Fruit fly (Drosophila melanogaster) whole organism, embryonic: ENCODE data around the gene CG11379.
A peak's percentile ranks its signal among the peaks of the same experiment; 100 is the strongest.

Experiments used
- B-H1 ChIP-seq: fragments of 200-800 bp; sonication (Bioruptor generic); IDR thresholded peaks from 3 replicates; pipeline ENCODE4 v1.3.6; 2022; ENCODE audit warnings: missing biosample characterization, missing genetic modification characterization
- Bdp1 ChIP-seq: fragments of 200-800 bp; sonication (Bioruptor generic); optimal IDR thresholded peaks from 3 replicates; lab custom pipeline; 2016; ENCODE audit warnings: missing biosample characterization, missing genetic modification characterization
- CG10209 ChIP-seq: fragments of 200-800 bp; sonication (Bioruptor generic); optimal IDR thresholded peaks from 3 replicates; lab custom pipeline; 2017; ENCODE audit warnings: missing biosample characterization, mild to moderate bottlenecking, missing genetic modification characterization, missing genetic modification reagents
- CG10654 ChIP-seq: fragments of 200-800 bp; sonication (Bioruptor generic); optimal IDR thresholded peaks from 2 replicates; lab custom pipeline; 2016; ENCODE audit warnings: missing biosample characterization, missing genetic modification characterization
- CG10979 ChIP-seq: fragments of 200-800 bp; sonication (Bioruptor generic); optimal IDR thresholded peaks from 2 replicates; lab custom pipeline; 2018; ENCODE audit warnings: missing biosample characterization, mild to moderate bottlenecking, missing genetic modification characterization, moderate library complexity
- CG11504 ChIP-seq: fragments of 200-800 bp; sonication (Bioruptor generic); optimal IDR thresholded peaks from 3 replicates; lab custom pipeline; 2019; ENCODE audit warnings: missing biosample characterization, mild to moderate bottlenecking, missing genetic modification characterization, moderate library complexity
- CG13424 ChIP-seq: fragments of 200-800 bp; sonication (Bioruptor generic); optimal IDR thresholded peaks from 2 replicates; lab custom pipeline; 2019; ENCODE audit warnings: missing biosample characterization, mild to moderate bottlenecking, missing genetic modification characterization, moderate library complexity
- CG13894 ChIP-seq: fragments of 200-800 bp; sonication (Bioruptor generic); optimal IDR thresholded peaks from 3 replicates; lab custom pipeline; 2018; ENCODE audit warnings: missing biosample characterization, mild to moderate bottlenecking, missing genetic modification characterization, moderate library complexity
- CG14710 ChIP-seq: fragments of 200-800 bp; sonication (Bioruptor generic); optimal IDR thresholded peaks from 3 replicates; lab custom pipeline; 2019; ENCODE audit warnings: missing biosample characterization, mild to moderate bottlenecking, missing genetic modification characterization, moderate library complexity
- CG15696 ChIP-seq: fragments of 200-800 bp; sonication (Bioruptor generic); optimal IDR thresholded peaks from 2 replicates; lab custom pipeline; 2019; ENCODE audit warnings: missing biosample characterization, mild to moderate bottlenecking, missing genetic modification characterization, moderate library complexity
- CG1647 ChIP-seq: fragments of 200-800 bp; sonication (Bioruptor generic); optimal IDR thresholded peaks from 3 replicates; lab custom pipeline; 2016; ENCODE audit warnings: missing biosample characterization, missing genetic modification characterization
- CG17328 ChIP-seq: fragments of 200-800 bp; sonication (Bioruptor generic); IDR thresholded peaks from 2 replicates; pipeline ENCODE4 v1.3.6; 2022; ENCODE audit warnings: missing biosample characterization, missing genetic modification characterization
- CG17359 ChIP-seq: fragments of 200-800 bp; sonication (Bioruptor generic); optimal IDR thresholded peaks from 3 replicates; lab custom pipeline; 2018; ENCODE audit warnings: missing biosample characterization, mild to moderate bottlenecking, missing genetic modification characterization, moderate library complexity
- CG42726 ChIP-seq: fragments of 200-800 bp; sonication (Bioruptor generic); IDR thresholded peaks from 2 replicates; pipeline ENCODE4 v1.3.6; 2022; ENCODE audit warnings: missing biosample characterization, missing genetic modification characterization; ENCODE audit not compliant: partially characterized antibody
- CG4282 ChIP-seq: fragments of 200-800 bp; sonication (Bioruptor generic); optimal IDR thresholded peaks from 2 replicates; lab custom pipeline; 2016; ENCODE audit warnings: missing biosample characterization, missing genetic modification characterization
- CG4854 ChIP-seq: fragments of 200-800 bp; sonication (Bioruptor generic); optimal IDR thresholded peaks from 2 replicates; lab custom pipeline; 2016; ENCODE audit warnings: missing biosample characterization, missing genetic modification characterization, inconsistent platforms
- CG7271 ChIP-seq: fragments of 200-800 bp; sonication (Bioruptor generic); optimal IDR thresholded peaks from 2 replicates; lab custom pipeline; 2018; ENCODE audit warnings: missing biosample characterization, mild to moderate bottlenecking, missing genetic modification characterization, moderate library complexity
- CG7786 ChIP-seq: fragments of 200-800 bp; sonication (Bioruptor generic); optimal IDR thresholded peaks from 2 replicates; lab custom pipeline; 2016; ENCODE audit warnings: missing biosample characterization, missing genetic modification characterization
- CG8944 ChIP-seq: fragments of 200-800 bp; sonication (Bioruptor generic); optimal IDR thresholded peaks from 3 replicates; lab custom pipeline; 2016; ENCODE audit warnings: missing biosample characterization, missing genetic modification characterization
- CG9215 ChIP-seq: fragments of 200-800 bp; sonication (Bioruptor generic); IDR thresholded peaks from 2 replicates; pipeline ENCODE4 v1.3.6; 2022; ENCODE audit warnings: missing biosample characterization, missing genetic modification characterization
- CHES-1-like ChIP-seq: fragments of 200-800 bp; sonication (Bioruptor generic); optimal IDR thresholded peaks from 2 replicates; lab custom pipeline; 2016; ENCODE audit warnings: missing biosample characterization, missing genetic modification characterization
- Chrac-16 ChIP-seq: fragments of 200-800 bp; sonication (Bioruptor generic); optimal IDR thresholded peaks from 3 replicates; lab custom pipeline; 2016; ENCODE audit warnings: missing biosample characterization, missing genetic modification characterization
- D19B ChIP-seq: fragments of 200-800 bp; sonication (Bioruptor generic); optimal IDR thresholded peaks from 2 replicates; lab custom pipeline; 2017; ENCODE audit warnings: missing biosample characterization, mild to moderate bottlenecking, missing genetic modification characterization
- GATAe ChIP-seq: fragments of 200-800 bp; sonication (Bioruptor generic); conservative IDR thresholded peaks from 2 replicates; pipeline ENCODE4 v1.3.6; 2022; ENCODE audit warnings: missing biosample characterization, missing genetic modification characterization
- Gug ChIP-seq: fragments of 200-800 bp; sonication (Bioruptor generic); IDR thresholded peaks from 4 replicates; pipeline ENCODE4 v1.3.6; 2022; ENCODE audit warnings: missing biosample characterization, missing genetic modification characterization
- Hsf ChIP-seq: fragments of 200-800 bp; sonication (Bioruptor generic); optimal IDR thresholded peaks from 3 replicates; lab custom pipeline; 2016; ENCODE audit warnings: missing biosample characterization, missing genetic modification characterization
- Lim3 ChIP-seq: fragments of 200-800 bp; sonication (Bioruptor generic); IDR thresholded peaks from 2 replicates; pipeline ENCODE4 v1.3.6; 2022; ENCODE audit warnings: missing biosample characterization, missing genetic modification characterization
- Max ChIP-seq: fragments of 200-800 bp; sonication (Bioruptor generic); optimal IDR thresholded peaks from 2 replicates; lab custom pipeline; 2016; ENCODE audit warnings: missing biosample characterization, mild to moderate bottlenecking, missing genetic modification characterization
- Nf-YB ChIP-seq: fragments of 200-800 bp; sonication (Bioruptor generic); optimal IDR thresholded peaks from 3 replicates; lab custom pipeline; 2019; ENCODE audit warnings: missing biosample characterization, mild to moderate bottlenecking, missing genetic modification characterization, moderate library complexity
- Oli ChIP-seq: fragments of 200-800 bp; sonication (Bioruptor generic); optimal IDR thresholded peaks from 2 replicates; lab custom pipeline; 2018; ENCODE audit warnings: missing biosample characterization, mild to moderate bottlenecking, missing genetic modification characterization, moderate library complexity
- Sin3A ChIP-seq: fragments of >200 bp; optimal IDR thresholded peaks from 2 replicates; lab custom pipeline; 2018
- Sry-δ ChIP-seq: fragments of 200-800 bp; sonication (Bioruptor generic); optimal IDR thresholded peaks from 2 replicates; lab custom pipeline; 2016; ENCODE audit warnings: missing biosample characterization, missing genetic modification characterization
- Vsx1 ChIP-seq: fragments of 200-800 bp; sonication (Bioruptor generic); optimal IDR thresholded peaks from 2 replicates; lab custom pipeline; 2017; ENCODE audit warnings: missing biosample characterization, mild to moderate bottlenecking, missing genetic modification characterization, missing genetic modification reagents
- ara ChIP-seq: fragments of 200-800 bp; sonication (Bioruptor generic); IDR thresholded peaks from 2 replicates; pipeline ENCODE4 v1.3.6; 2022; ENCODE audit warnings: missing biosample characterization, missing genetic modification characterization
- br ChIP-seq: fragments of >200 bp; optimal IDR thresholded peaks from 2 replicates; lab custom pipeline; 2017
- btn ChIP-seq: fragments of 200-800 bp; sonication (Bioruptor generic); optimal IDR thresholded peaks from 2 replicates; lab custom pipeline; 2016; ENCODE audit warnings: missing biosample characterization, missing genetic modification characterization
- chm ChIP-seq: fragments of 200-800 bp; sonication (Bioruptor generic); IDR thresholded peaks from 2 replicates; pipeline ENCODE4 v1.3.6; 2022; ENCODE audit warnings: missing biosample characterization, missing genetic modification characterization
- corto ChIP-seq: fragments of 200-800 bp; sonication (Bioruptor generic); optimal IDR thresholded peaks from 2 replicates; lab custom pipeline; 2016; ENCODE audit warnings: missing biosample characterization, mild to moderate bottlenecking, missing genetic modification characterization, moderate library complexity
- dmrt99B ChIP-seq: fragments of 200-800 bp; sonication (Bioruptor generic); optimal IDR thresholded peaks from 2 replicates; lab custom pipeline; 2018; ENCODE audit warnings: missing biosample characterization, mild to moderate bottlenecking, missing genetic modification characterization, moderate library complexity
- fd96Cb ChIP-seq: fragments of 200-800 bp; sonication (Bioruptor generic); optimal IDR thresholded peaks from 2 replicates; lab custom pipeline; 2018; ENCODE audit warnings: missing biosample characterization, mild to moderate bottlenecking, missing genetic modification characterization, moderate library complexity
- gcm2 ChIP-seq: fragments of 200-800 bp; sonication (Bioruptor generic); optimal IDR thresholded peaks from 2 replicates; lab custom pipeline; 2016; ENCODE audit warnings: missing biosample characterization, missing genetic modification characterization
- gsb-n ChIP-seq: fragments of 200-800 bp; sonication (Bioruptor generic); optimal IDR thresholded peaks from 3 replicates; lab custom pipeline; 2018; ENCODE audit warnings: missing biosample characterization, mild to moderate bottlenecking, missing genetic modification characterization
- hth ChIP-seq: fragments of >200 bp; optimal IDR thresholded peaks from 2 replicates; lab custom pipeline; 2017; ENCODE audit warnings: inconsistent platforms
- insv ChIP-seq, 2 experiments: fragments of 200-800 bp; sonication (Bioruptor generic); optimal IDR thresholded peaks; 3 replicates each; lab custom pipeline; 2016 to 2018; ENCODE audit warnings: missing biosample characterization in 2 of 2, missing genetic modification characterization in 2 of 2
- kah ChIP-seq: fragments of 200-800 bp; sonication (Bioruptor generic); optimal IDR thresholded peaks from 2 replicates; lab custom pipeline; 2018; ENCODE audit warnings: missing biosample characterization, mild to moderate bottlenecking, missing genetic modification characterization
- lbe ChIP-seq: fragments of 200-800 bp; sonication (Bioruptor generic); optimal IDR thresholded peaks from 2 replicates; lab custom pipeline; 2016; ENCODE audit warnings: missing biosample characterization, mild to moderate bottlenecking, missing genetic modification characterization
- mirr ChIP-seq: fragments of 200-800 bp; sonication (Bioruptor generic); optimal IDR thresholded peaks from 3 replicates; lab custom pipeline; 2018; ENCODE audit warnings: missing biosample characterization, mild to moderate bottlenecking, missing genetic modification characterization
- rib ChIP-seq: fragments of 200-800 bp; sonication (Bioruptor generic); IDR thresholded peaks from 2 replicates; pipeline ENCODE4 v1.3.6; 2022; ENCODE audit warnings: missing biosample characterization, missing genetic modification characterization
- row ChIP-seq: fragments of 200-800 bp; sonication (Bioruptor generic); IDR thresholded peaks from 3 replicates; pipeline ENCODE4 v1.3.6; 2022; ENCODE audit warnings: missing biosample characterization, missing genetic modification characterization
- sd ChIP-seq: fragments of 200-800 bp; sonication (Bioruptor generic); optimal IDR thresholded peaks from 3 replicates; lab custom pipeline; 2018; ENCODE audit warnings: missing biosample characterization, mild to moderate bottlenecking, missing genetic modification characterization, moderate library complexity
- sens-2 ChIP-seq: fragments of 200-800 bp; sonication (Bioruptor generic); IDR thresholded peaks from 2 replicates; pipeline ENCODE4 v1.3.6; 2022; ENCODE audit warnings: missing biosample characterization, missing genetic modification characterization
- sima ChIP-seq: fragments of 200-800 bp; sonication (Bioruptor generic); optimal IDR thresholded peaks from 2 replicates; lab custom pipeline; 2016; ENCODE audit warnings: missing biosample characterization, missing genetic modification characterization
- slp2 ChIP-seq: fragments of 200-800 bp; sonication (Bioruptor generic); optimal IDR thresholded peaks from 2 replicates; lab custom pipeline; 2016; ENCODE audit warnings: missing biosample characterization, missing genetic modification characterization

Gene CG11379

dm6 chrX:1171018-1171417 lies 8.9 kb upstream of the CG11379 start (continued):
- TF ChIP-seq CG4854 (GFP tag; lab: Kevin White, UChicago) (no peak), Chrac-16 (GFP tag; lab: Kevin White, UChicago) (no peak), D19B (GFP tag; lab: Kevin White, UChicago) (peak; percentile 37), gsb-n (tag; lab: Kevin White, UChicago) (no peak), ara (no peak), CG13424 (tag; lab: Kevin White, UChicago) (peak; percentile 59), Oli (tag; lab: Kevin White, UChicago) (peak; percentile 66), mirr (GFP tag; lab: Kevin White, UChicago) (no peak), CG8944 (GFP tag; lab: Kevin White, UChicago) (no peak), CG7271 (tag; lab: Kevin White, UChicago) (no peak), CG4282 (GFP tag; lab: Kevin White, UChicago) (no peak), Max (peak; percentile 22), Sin3A (lab: Kevin White, UChicago) (no peak), CHES-1-like (GFP tag; lab: Kevin White, UChicago) (no peak), slp2 (GFP tag; lab: Kevin White, UChicago) (peak; percentile 7), CG10654 (no peak), Sry-δ (GFP tag; lab: Kevin White, UChicago) (no peak), Lim3 (GFP tag; lab: Robert Waterston, UW) (no peak), CG10979 (peak; percentile 35), Hsf (GFP tag; lab: Kevin White, UChicago) (no peak), fd96Cb (no peak), sd (tag; lab: Kevin White, UChicago) (no peak), CG10209 (GFP tag; lab: Kevin White, UChicago) (peak; percentile 50), CG11504 (tag; lab: Kevin White, UChicago) (peak; percentile 71), Bdp1 (GFP tag; lab: Kevin White, UChicago) (no peak), rib (GFP tag; lab: Robert Waterston, UW) (no peak), br (no peak), CG7786 (GFP tag; lab: Kevin White, UChicago) (no peak), gcm2 (no peak), CG9215 (peak; percentile 36; the same call in 1 of the 2 replicates), Vsx1 (GFP tag; lab: Kevin White, UChicago) (no peak), GATAe (peak; percentile 62), Nf-YB (GFP tag; lab: Kevin White, UChicago) (no peak), CG13894 (tag; lab: Kevin White, UChicago) (no peak), sens-2 (GFP tag; lab: Robert Waterston, UW) (no peak), sima (GFP tag; lab: Kevin White, UChicago) (no peak), hth (lab: Kevin White, UChicago) (no peak), dmrt99B (tag; lab: Kevin White, UChicago) (peak; percentile 54), CG17328 (GFP tag; lab: Robert Waterston, UW) (no peak), kah (no peak), insv (GFP tag; optimal IDR thresholded peaks at IDR 0.05; lab: Kevin White, UChicago) (no peak), corto (GFP tag; lab: Kevin White, UChicago) (no peak), Gug (GFP tag; lab: Robert Waterston, UW) (no peak), CG15696 (tag; lab: Kevin White, UChicago) (peak; percentile 15), chm (no peak), btn (GFP tag; lab: Kevin White, UChicago) (no peak), lbe (GFP tag; lab: Kevin White, UChicago) (peak; percentile 45), row (GFP tag; lab: Robert Waterston, UW) (peak; percentile 66), B-H1 (no peak), CG1647 (GFP tag; lab: Kevin White, UChicago) (no peak), CG14710 (tag; lab: Kevin White, UChicago) (no peak), CG17359 (no peak), CG42726 (GFP tag; lab: Robert Waterston, UW) (no peak)
